Fruit fly (Drosophila melanogaster) ovary, adult (tissue): ENCODE measurements around the gene Ocho.

Experiments used
- CG17801 ChIP-seq: fragments of 200-800 bp; optimal IDR thresholded peaks from 2 replicates; lab custom pipeline; 2019; ENCODE audit warnings: missing biosample characterization, mild to moderate bottlenecking, missing genetic modification characterization, moderate library complexity; ENCODE audit not compliant: partially characterized antibody

Ocho gene

DNA sequence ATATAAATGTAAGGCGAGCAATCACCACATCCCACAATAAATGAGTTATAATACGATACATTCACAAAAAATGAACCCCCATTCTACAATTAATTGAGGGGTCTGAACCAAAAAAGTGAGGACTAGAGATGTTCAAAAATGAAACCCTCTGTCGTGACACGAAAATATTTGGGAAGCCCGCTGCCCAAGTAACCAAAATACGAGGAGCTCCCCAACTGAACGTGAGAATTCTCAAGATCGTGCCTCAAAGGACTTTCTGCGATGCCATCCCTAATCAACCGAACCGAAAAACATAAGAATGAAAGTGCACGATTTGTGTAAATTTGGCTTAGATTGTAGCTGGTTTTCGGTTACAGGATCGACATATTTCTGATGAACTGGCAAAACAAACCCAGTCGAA is at the start of gene Ocho:
Gene Ocho, plus strand, starts transcription at position 336 of the 400 bp plus-strand sequence.
- no peak for TF ChIP-seq CG17801 (GFP tag; lab: Kevin White, UChicago)

dm6 chr3L:14925602-14926001 is 49.0 kb upstream of the Ocho start:
- no peak for TF ChIP-seq CG17801 (GFP tag; lab: Kevin White, UChicago)

dm6 chr3L:14942769-14943168 is 31.9 kb upstream of the Ocho start:
- TF ChIP-seq CG17801 (GFP tag; lab: Kevin White, UChicago), result no peak

dm6 chr3L:14944231-14944630 is 30.4 kb upstream of the Ocho start, which contains the start of gene CG13465:
TSS of gene CG13465 (minus strand) at chr3L:14944331.
- TF ChIP-seq CG17801 (GFP tag; lab: Kevin White, UChicago), result no peak

DNA sequence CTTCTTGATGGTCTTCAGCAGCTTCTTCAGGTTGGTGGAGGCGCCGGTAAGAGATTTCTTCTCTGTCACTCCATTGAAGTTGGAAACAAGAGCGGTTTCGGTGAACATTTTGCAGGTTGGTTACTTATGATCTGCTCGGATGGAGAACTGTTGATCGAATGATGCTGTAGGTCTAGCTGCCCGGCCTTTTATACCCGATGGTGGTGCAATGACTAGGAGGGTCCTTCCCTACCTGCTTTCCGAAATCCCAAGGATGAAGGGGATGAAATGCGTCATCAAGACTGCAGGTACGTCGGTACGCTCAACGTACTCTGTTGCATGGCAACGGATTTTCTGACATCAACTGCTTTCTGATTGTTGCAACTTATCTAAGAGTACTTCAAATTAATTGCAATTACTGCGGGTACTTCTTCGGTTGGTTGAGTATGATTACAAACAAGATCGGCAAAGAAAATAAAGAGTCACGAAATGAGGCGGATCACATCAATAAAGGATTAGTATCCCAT is 28.6 kb upstream of the Ocho start, which contains the start of gene BobA:
Gene BobA, minus strand, starts transcription at position 165 of the 506 bp plus-strand sequence.
- TF ChIP-seq CG17801 (GFP tag; lab: Kevin White, UChicago), result no peak

- no peak for TF ChIP-seq CG17801 (GFP tag; lab: Kevin White, UChicago)
Observed at dm6 chr3L:14949943-14950342, 24.7 kb upstream of the Ocho start.

dm6 chr3L:14952858-14953669 is 21.6 kb upstream of the Ocho start:
- TF ChIP-seq CG17801 (GFP tag; lab: Kevin White, UChicago), result no peak

dm6 chr3L:14956288-14957032 is 18.2 kb upstream of the Ocho start:
- no peak for TF ChIP-seq CG17801 (GFP tag; lab: Kevin White, UChicago)

dm6 chr3L:14957033-14957328 is 17.7 kb upstream of the Ocho start:
- TF ChIP-seq CG17801 (GFP tag; lab: Kevin White, UChicago), result no peak

DNA sequence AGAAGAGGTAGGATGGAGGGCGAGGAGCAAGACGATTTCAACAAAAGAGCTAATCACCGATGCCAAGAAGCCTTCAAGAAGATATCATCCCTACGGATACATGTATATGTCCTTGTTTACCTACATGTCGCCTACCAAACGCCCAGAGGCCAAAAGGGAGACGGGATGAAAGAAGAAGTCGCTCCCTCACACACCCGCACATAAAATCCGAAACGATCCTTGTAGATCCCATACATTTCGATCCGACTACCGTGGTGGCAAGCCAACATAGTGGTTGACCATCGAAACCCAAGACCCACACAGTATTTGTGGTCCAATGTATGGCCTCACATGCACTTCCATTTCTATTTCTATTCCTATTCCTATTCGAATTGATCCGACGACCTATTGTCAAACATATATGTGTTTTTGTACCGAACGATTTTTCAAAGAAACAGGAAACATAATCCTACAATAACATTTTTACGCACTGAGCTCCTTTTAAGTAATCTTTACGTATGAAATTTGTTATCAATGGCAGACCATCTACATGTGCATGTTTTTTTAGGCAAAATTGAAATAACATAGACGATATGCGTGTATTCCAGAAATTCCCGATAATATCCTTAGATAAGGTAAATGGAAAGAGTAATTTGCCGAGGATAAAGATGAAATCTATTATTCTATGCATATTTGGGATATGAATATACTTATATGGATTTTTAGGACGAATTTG is 15.9 kb upstream of the Ocho start:
- no peak for TF ChIP-seq CG17801 (GFP tag; lab: Kevin White, UChicago)

DNA sequence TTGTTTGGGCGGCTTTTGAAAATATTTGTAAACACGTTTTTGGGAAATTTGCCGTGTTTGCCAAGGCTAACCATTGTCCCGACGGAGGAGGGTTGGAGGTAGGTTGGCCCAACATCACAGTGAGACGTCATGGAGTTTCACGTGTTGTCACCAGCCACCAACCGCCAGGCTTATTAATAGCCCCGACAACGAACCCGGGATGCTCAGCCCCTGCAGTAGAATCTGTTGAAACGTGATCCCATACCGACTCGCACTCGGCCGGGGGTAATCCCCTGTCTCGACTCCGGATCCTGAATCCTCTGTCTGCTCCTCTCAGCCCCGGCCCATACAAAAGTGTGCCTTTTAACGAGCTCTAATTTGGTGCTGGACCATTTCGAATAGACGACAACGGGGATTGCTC is 14.1 kb upstream of the Ocho start:
- TF ChIP-seq CG17801 (GFP tag; lab: Kevin White, UChicago), result no peak

DNA sequence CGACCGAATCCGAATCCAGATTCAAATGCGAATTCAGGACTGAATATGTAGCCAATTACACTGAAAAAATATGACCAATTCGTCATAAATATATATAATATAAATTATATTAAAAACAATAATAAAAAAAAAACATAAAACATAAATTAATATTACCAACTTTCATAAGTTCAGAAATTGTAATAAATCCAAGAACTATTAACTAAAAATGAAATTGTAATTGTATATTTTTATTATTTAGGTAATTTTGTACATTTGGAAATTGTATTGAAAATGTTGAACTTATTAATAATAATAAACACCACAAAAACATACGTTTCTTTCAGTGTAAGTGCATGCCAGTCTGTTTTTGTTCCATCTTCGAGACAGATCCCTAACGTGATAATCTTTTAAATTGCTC is 13.6 kb upstream of the Ocho start:
- no peak for TF ChIP-seq CG17801 (GFP tag; lab: Kevin White, UChicago)

DNA sequence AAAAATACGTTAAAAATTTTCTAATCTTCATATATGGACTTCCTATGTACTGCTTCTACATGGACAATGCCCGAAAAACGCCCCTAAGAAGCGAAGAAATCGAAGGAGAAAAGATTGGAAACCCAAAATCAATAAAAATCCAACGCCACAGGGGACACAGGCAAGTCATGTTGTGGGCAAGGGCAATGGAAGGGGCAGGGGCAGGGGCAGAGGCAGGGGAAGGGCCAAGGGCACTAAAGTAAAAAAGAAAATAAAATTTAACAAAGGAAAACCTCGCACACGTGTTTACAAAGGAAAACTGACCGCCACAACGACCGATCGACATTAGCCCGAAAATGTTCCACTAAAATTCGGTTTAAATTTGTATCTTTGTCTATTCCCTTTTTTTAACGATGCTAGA is 11.9 kb upstream of the Ocho start:
- no peak for TF ChIP-seq CG17801 (GFP tag; lab: Kevin White, UChicago)

dm6 chr3L:14964862-14965261 is 9.8 kb upstream of the Ocho start:
- no peak for TF ChIP-seq CG17801 (GFP tag; lab: Kevin White, UChicago)
